Fruit fly (Drosophila melanogaster) whole organism: Measurements from ENCODE around the gene CG17376.

ENCODE experiments used
- EcR ChIP-seq, 2 experiments: fragments of >200 bp; optimal IDR thresholded peaks; 2 replicates each; lab custom pipeline; 2017; ENCODE audit warnings: missing biosample characterization in 2 of 2, missing genetic modification characterization in 2 of 2, missing genetic modification reagents in 2 of 2
- psq ChIP-seq: fragments of >200 bp; optimal IDR thresholded peaks from 2 replicates; lab custom pipeline; 2017

dm6 chr2L:6837829-6838228 lies 37.1 kb upstream of the CG17376 start:
- TF ChIP-seq psq (lab: Kevin White, UChicago) (no peak), EcR (GFP tag; optimal IDR thresholded peaks at IDR 0.05; lab: Kevin White, UChicago) (no peak)
